Worm (Caenorhabditis elegans) whole organism, L1 larva: ENCODE measurements around the gene C55A6.3.

Experiments
- C16A3.4 ChIP-seq: fragments of 150-350 bp; optimal IDR thresholded peaks from 2 replicates; lab custom pipeline; 2014; ENCODE audit warnings: missing biosample characterization, missing genetic modification characterization
- F16B12.6 ChIP-seq: fragments of 150-350 bp; optimal IDR thresholded peaks from 2 replicates; lab custom pipeline; 2014; ENCODE audit warnings: missing biosample characterization, missing genetic modification characterization
- blmp-1 ChIP-seq: fragments of 150-350 bp; optimal IDR thresholded peaks from 2 replicates; lab custom pipeline; 2014; ENCODE audit warnings: missing biosample characterization, missing genetic modification characterization
- ceh-8 ChIP-seq: fragments of 200-800 bp; sonication (Bioruptor generic); optimal IDR thresholded peaks from 2 replicates; lab custom pipeline; 2018; ENCODE audit warnings: mild to moderate bottlenecking, missing genetic modification characterization, moderate library complexity, missing compliant biosample characterization
- ceh-82 ChIP-seq, 3 experiments: fragments of 150-350 bp in 1 of 3; sonication (generic microtip) in 2 of 3; optimal IDR thresholded peaks; 2 replicates each; lab custom pipeline; 2014 to 2017; ENCODE audit warnings: missing biosample characterization in 3 of 3, missing genetic modification characterization in 3 of 3
- ceh-88 ChIP-seq: fragments of 200-800 bp; sonication (Bioruptor generic); IDR thresholded peaks from 2 replicates; pipeline ENCODE4 v1.3.6; 2022; ENCODE audit warnings: missing genetic modification characterization, missing compliant biosample characterization
- dpl-1 ChIP-seq, 3 experiments: fragments of 150-350 bp in 2 of 3; sonication (generic microtip) in 1 of 3; optimal IDR thresholded peaks; 2 replicates each; lab custom pipeline; 2014 to 2017; ENCODE audit warnings: missing biosample characterization in 3 of 3, missing genetic modification characterization in 3 of 3, missing genetic modification reagents in 3 of 3
- dsc-1 ChIP-seq: sonication (generic microtip); optimal IDR thresholded peaks from 2 replicates; lab custom pipeline; 2016; ENCODE audit warnings: mild to moderate bottlenecking, missing genetic modification characterization, missing compliant biosample characterization
- efl-1 ChIP-seq, 4 experiments: fragments of 150-350 bp; optimal IDR thresholded peaks in 3 of 4; peaks in 1 of 4; 1 replicate in 1 of 4; 2 replicates in 3 of 4; lab custom pipeline; 2014; ENCODE audit warnings: missing biosample characterization in 2 of 4, missing genetic modification characterization in 2 of 4, missing genetic modification reagents in 2 of 4
- egl-13 ChIP-seq: sonication (generic microtip); optimal IDR thresholded peaks from 2 replicates; lab custom pipeline; 2016; ENCODE audit warnings: missing genotype, missing genetic modification reagents, missing genetic modification characterization, missing compliant biosample characterization
- elt-2 ChIP-seq: sonication (generic microtip); optimal IDR thresholded peaks from 2 replicates; lab custom pipeline; 2016; ENCODE audit warnings: missing genetic modification characterization, mild to moderate bottlenecking, inconsistent platforms, missing compliant biosample characterization, missing genetic modification reagents
- fkh-10 ChIP-seq: sonication (generic microtip); optimal IDR thresholded peaks from 2 replicates; lab custom pipeline; 2017; ENCODE audit warnings: missing biosample characterization, missing genetic modification reagents, missing genetic modification characterization
- fkh-8 ChIP-seq: sonication (generic microtip); optimal IDR thresholded peaks from 2 replicates; lab custom pipeline; 2016; ENCODE audit warnings: mild to moderate bottlenecking, missing genetic modification characterization, missing compliant biosample characterization
- grh-1 ChIP-seq: fragments of 200-800 bp; sonication (Bioruptor generic); IDR thresholded peaks from 2 replicates; pipeline ENCODE4 v1.3.6; 2022; ENCODE audit warnings: missing genetic modification reagents, missing genetic modification characterization, missing compliant biosample characterization
- isw-1 ChIP-seq: fragments of 200-800 bp; sonication (Bioruptor generic); IDR thresholded peaks from 2 replicates; pipeline ENCODE4 v1.3.6; 2022; ENCODE audit warnings: missing genetic modification characterization, missing compliant biosample characterization
- jun-1 ChIP-seq: fragments of 150-350 bp; optimal IDR thresholded peaks from 2 replicates; lab custom pipeline; 2014; ENCODE audit warnings: missing biosample characterization, missing genetic modification reagents, missing genetic modification characterization
- lin-14 ChIP-seq: fragments of 200-800 bp; sonication (Bioruptor generic); optimal IDR thresholded peaks from 2 replicates; lab custom pipeline; 2018; ENCODE audit warnings: mild to moderate bottlenecking, missing genetic modification characterization, moderate library complexity, missing compliant biosample characterization
- lin-35 ChIP-seq, 2 experiments: fragments of 150-350 bp; optimal IDR thresholded peaks; 2 replicates each; lab custom pipeline; 2014; ENCODE audit warnings: missing biosample characterization in 2 of 2, missing genetic modification characterization in 2 of 2, missing genetic modification reagents in 2 of 2
- lir-3 ChIP-seq: sonication (generic microtip); optimal IDR thresholded peaks from 2 replicates; lab custom pipeline; 2016; ENCODE audit warnings: mild to moderate bottlenecking, missing genetic modification characterization, moderate library complexity, missing compliant biosample characterization; ENCODE audit not compliant: poor library complexity
- lsy-2 ChIP-seq, 2 experiments: fragments of 150-350 bp; optimal IDR thresholded peaks; 2 replicates each; lab custom pipeline; 2014; ENCODE audit warnings: missing biosample characterization in 2 of 2, missing genetic modification characterization in 2 of 2
- mep-1 ChIP-seq: fragments of 150-350 bp; optimal IDR thresholded peaks from 2 replicates; lab custom pipeline; 2014; ENCODE audit warnings: missing biosample characterization, missing genetic modification characterization
- nhr-19 ChIP-seq: fragments of 200-800 bp; sonication (Bioruptor generic); conservative IDR thresholded peaks from 2 replicates; pipeline ENCODE4 v1.3.6; 2022; ENCODE audit warnings: missing genetic modification characterization, missing compliant biosample characterization
- nhr-20 ChIP-seq: sonication (generic microtip); optimal IDR thresholded peaks from 2 replicates; lab custom pipeline; 2016; ENCODE audit warnings: mild to moderate bottlenecking, missing genetic modification characterization, missing compliant biosample characterization
- nhr-47 ChIP-seq: sonication (generic microtip); optimal IDR thresholded peaks from 2 replicates; lab custom pipeline; 2016; ENCODE audit warnings: mild to moderate bottlenecking, missing genetic modification characterization, moderate library complexity, missing compliant biosample characterization
- nhr-71 ChIP-seq: sonication (generic microtip); optimal IDR thresholded peaks from 2 replicates; lab custom pipeline; 2016; ENCODE audit warnings: mild to moderate bottlenecking, missing genetic modification characterization, moderate library complexity, missing compliant biosample characterization
- nhr-77 ChIP-seq: fragments of 150-350 bp; optimal IDR thresholded peaks from 2 replicates; lab custom pipeline; 2014; ENCODE audit warnings: missing biosample characterization, missing genetic modification characterization
- nhr-85 ChIP-seq: sonication (generic microtip); peaks from one replicate; lab custom pipeline; 2016; ENCODE audit warnings: missing genetic modification characterization, inconsistent platforms, missing compliant biosample characterization
- nhr-90 ChIP-seq: sonication (generic microtip); optimal IDR thresholded peaks from 2 replicates; lab custom pipeline; 2016; ENCODE audit warnings: mild to moderate bottlenecking, missing genetic modification characterization, missing compliant biosample characterization; ENCODE audit not compliant: poor library complexity
- pax-3 ChIP-seq: fragments of 200-800 bp; sonication (Bioruptor generic); optimal IDR thresholded peaks from 2 replicates; lab custom pipeline; 2018; ENCODE audit warnings: mild to moderate bottlenecking, missing genetic modification characterization, moderate library complexity, missing compliant biosample characterization
- rnt-1 ChIP-seq: sonication (generic microtip); optimal IDR thresholded peaks from 2 replicates; lab custom pipeline; 2016; ENCODE audit warnings: mild to moderate bottlenecking, missing genetic modification characterization, moderate library complexity, missing compliant biosample characterization
- skn-1 ChIP-seq: fragments of 150-350 bp; optimal IDR thresholded peaks from 2 replicates; lab custom pipeline; 2014; ENCODE audit warnings: missing biosample characterization, missing genetic modification characterization
- snpc-4 ChIP-seq: fragments of 150-350 bp; optimal IDR thresholded peaks from 2 replicates; lab custom pipeline; 2014; ENCODE audit warnings: missing biosample characterization, missing genetic modification characterization
- snu-23 ChIP-seq: sonication (generic microtip); optimal IDR thresholded peaks from 2 replicates; lab custom pipeline; 2016; ENCODE audit warnings: missing genetic modification characterization, missing compliant biosample characterization
- sox-4 ChIP-seq: sonication (generic microtip); optimal IDR thresholded peaks from 2 replicates; lab custom pipeline; 2016; ENCODE audit warnings: missing genetic modification characterization, missing compliant biosample characterization
- swsn-7 ChIP-seq: sonication (generic microtip); optimal IDR thresholded peaks from 2 replicates; lab custom pipeline; 2016; ENCODE audit warnings: missing genetic modification characterization, missing compliant biosample characterization
- tbx-2 ChIP-seq: sonication (generic microtip); optimal IDR thresholded peaks from 2 replicates; lab custom pipeline; 2016; ENCODE audit warnings: missing genetic modification characterization, missing compliant biosample characterization
- unc-130 ChIP-seq: fragments of 150-350 bp; optimal IDR thresholded peaks from 2 replicates; lab custom pipeline; 2017; ENCODE audit warnings: missing biosample characterization, missing genetic modification characterization, inconsistent platforms
- unc-86 ChIP-seq: sonication (generic microtip); optimal IDR thresholded peaks from 2 replicates; lab custom pipeline; 2016; ENCODE audit warnings: missing genetic modification characterization, missing compliant biosample characterization
- xbp-1 ChIP-seq: sonication (generic microtip); optimal IDR thresholded peaks from 2 replicates; lab custom pipeline; 2016; ENCODE audit warnings: missing genetic modification characterization, missing compliant biosample characterization
- ztf-11 ChIP-seq, 2 experiments: sonication (generic microtip); optimal IDR thresholded peaks; 2 replicates each; lab custom pipeline; 2016 to 2017; ENCODE audit warnings: missing genetic modification characterization in 2 of 2, missing biosample characterization in 1 of 2, missing compliant biosample characterization in 1 of 2

C55A6.3 gene

DNA sequence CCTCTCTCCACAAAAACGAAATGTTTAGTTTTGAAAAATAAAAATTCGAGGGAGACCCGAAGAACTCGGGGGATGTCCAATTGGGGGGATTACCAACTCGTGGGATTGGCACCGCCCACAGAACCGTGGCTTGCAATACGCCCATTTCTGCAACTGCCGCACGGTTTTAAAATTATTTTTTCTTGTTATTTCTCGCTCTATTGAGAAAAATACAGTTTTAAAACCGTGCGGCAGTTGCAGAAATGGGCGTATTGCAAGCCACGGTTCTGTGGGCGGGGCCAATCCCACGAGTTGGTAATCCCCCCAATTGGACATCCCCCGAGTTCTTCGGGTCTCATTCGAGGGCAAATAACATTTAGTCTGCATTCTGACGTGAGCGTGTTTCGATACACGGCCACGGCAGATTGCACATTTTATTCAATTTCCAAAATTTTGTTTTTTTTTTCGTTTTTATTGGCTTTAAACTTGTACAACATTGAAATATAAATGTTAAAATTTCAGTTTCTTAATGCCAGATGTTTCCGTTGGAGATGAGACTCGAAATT, 8.4 kb downstream of the C55A6.3 start, which contains the start of the genes C55A6.1 and C55A6.10:
TSS of gene C55A6.1 (minus strand) at position 116 of the 545 bp plus-strand sequence.
TSS of gene C55A6.10 (plus strand) at position 495 of the 545 bp plus-strand sequence.
- TF ChIP-seq C16A3.4 (tag; lab: Kevin White, UChicago) = peak; percentile 62
- TF ChIP-seq pax-3 (tag; lab: Kevin White, UChicago) = peak; percentile 20
- TF ChIP-seq grh-1 = peak; percentile 64
- peak; percentile 44 for TF ChIP-seq ceh-8 (GFP tag; lab: Kevin White, UChicago)
- TF ChIP-seq lir-3 = peak; percentile 66
- peak; percentile 38 for TF ChIP-seq skn-1 (tag; lab: Kevin White, UChicago)
- TF ChIP-seq tbx-2 = peak; percentile 71
- peak; percentile 59 for TF ChIP-seq rnt-1 (tag; lab: Kevin White, UChicago)
- TF ChIP-seq swsn-7 (tag; lab: Kevin White, UChicago) = peak; percentile 79
- TF ChIP-seq elt-2 (tag; lab: Kevin White, UChicago) = peak; percentile 14
- peak; percentile 84 for TF ChIP-seq nhr-85 (tag; lab: Kevin White, UChicago)
- TF ChIP-seq unc-86 = peak; percentile 76
- peak; percentile 59 for TF ChIP-seq fkh-8 (tag; lab: Kevin White, UChicago)
- peak; percentile 55 to 62 for TF ChIP-seq lin-35 (GFP tag; optimal IDR thresholded peaks at IDR 0.05; lab: Kevin White, UChicago)
- peak; percentile 37 for TF ChIP-seq nhr-77 (tag; lab: Kevin White, UChicago)
- peak; percentile 93 for TF ChIP-seq F16B12.6 (tag; lab: Kevin White, UChicago)
- TF ChIP-seq dpl-1 (GFP tag; optimal IDR thresholded peaks at IDR 0.05; lab: Kevin White, UChicago) = peak; percentile 35 to 67 (median 50)
- peak; percentile 82 for TF ChIP-seq nhr-20
- peak; percentile 76 for TF ChIP-seq lin-14 (GFP tag; lab: Kevin White, UChicago)
- TF ChIP-seq ceh-88 = peak; percentile 54; the same call in 1 of the 2 replicates
- TF ChIP-seq sox-4 (tag; lab: Kevin White, UChicago) = peak; percentile 17
- peak; percentile 84 for TF ChIP-seq snu-23 (GFP tag; lab: Kevin White, UChicago)
- peak in 1 of 2 experiments; percentile 68 for TF ChIP-seq ztf-11 (tag; optimal IDR thresholded peaks at IDR 0.05; lab: Kevin White, UChicago)
- TF ChIP-seq efl-1 (optimal IDR thresholded peaks at IDR 0.05; lab: Kevin White, UChicago) = peak; percentile 60 to 69
- TF ChIP-seq efl-1 (GFP tag; optimal IDR thresholded peaks at IDR 0.05 in 1 of 2; lab: Kevin White, UChicago) = peak; percentile 61 to 94
- peak; percentile 86 for TF ChIP-seq nhr-71 (tag; lab: Kevin White, UChicago)
- peak; percentile 17 for TF ChIP-seq snpc-4 (tag; lab: Kevin White, UChicago)
- peak; percentile 18 for TF ChIP-seq unc-130 (tag; lab: Kevin White, UChicago)
- TF ChIP-seq nhr-90 (tag; lab: Kevin White, UChicago) = peak; percentile 79
- peak; percentile 30 for TF ChIP-seq dsc-1 (tag; lab: Kevin White, UChicago)
- TF ChIP-seq isw-1 (GFP tag; lab: Robert Waterston, UW) = peak; percentile 59
- TF ChIP-seq blmp-1 (tag; lab: Kevin White, UChicago) = peak; percentile 52
- TF ChIP-seq nhr-47 = peak; percentile 85
- peak; percentile 52 for TF ChIP-seq egl-13 (tag; lab: Kevin White, UChicago)
- peak in 2 of 3 experiments; percentile 9 to 41 for TF ChIP-seq ceh-82 (tag; optimal IDR thresholded peaks at IDR 0.05; lab: Kevin White, UChicago)
- TF ChIP-seq lsy-2 (tag; optimal IDR thresholded peaks at IDR 0.05; lab: Kevin White, UChicago) = peak; percentile 56 to 73
- peak; percentile 74 for TF ChIP-seq mep-1 (tag; lab: Kevin White, UChicago)
- peak; percentile 65 for TF ChIP-seq xbp-1 (tag; lab: Kevin White, UChicago)
- peak; percentile 60 for TF ChIP-seq fkh-10
- peak; percentile 30 for TF ChIP-seq jun-1 (tag; lab: Kevin White, UChicago)
- peak; percentile 68 for TF ChIP-seq nhr-19 (GFP tag; lab: Robert Waterston, UW)
